Worm (Caenorhabditis elegans) whole organism, late embryonic: ENCODE results near the gene B0024.13.

Experiments used
- C08G9.2 ChIP-seq: sonication (generic microtip); optimal IDR thresholded peaks from 2 replicates; lab custom pipeline; 2016; ENCODE audit warnings: mild to moderate bottlenecking, missing genetic modification characterization, moderate library complexity, missing compliant biosample characterization
- F13H6.1 ChIP-seq: sonication (generic microtip); optimal IDR thresholded peaks from 2 replicates; lab custom pipeline; 2016; ENCODE audit warnings: missing genetic modification characterization, missing compliant biosample characterization
- T23F11.4 ChIP-seq: fragments of 200-800 bp; sonication (Bioruptor generic); optimal IDR thresholded peaks from 2 replicates; lab custom pipeline; 2018; ENCODE audit warnings: mild to moderate bottlenecking, missing genetic modification characterization, missing compliant biosample characterization
- ahr-1 ChIP-seq: sonication (generic microtip); optimal IDR thresholded peaks from 2 replicates; lab custom pipeline; 2016; ENCODE audit warnings: missing genetic modification characterization, missing compliant biosample characterization
- ama-1 ChIP-seq: fragments of 150-350 bp; optimal IDR thresholded peaks from 2 replicates; lab custom pipeline; 2014
- ceh-14 ChIP-seq: sonication (generic microtip); optimal IDR thresholded peaks from 2 replicates; lab custom pipeline; 2016; ENCODE audit warnings: missing genotype, missing genetic modification characterization, missing compliant biosample characterization
- ceh-19 ChIP-seq: fragments of 200-800 bp; sonication (Bioruptor generic); optimal IDR thresholded peaks from 2 replicates; lab custom pipeline; 2018; ENCODE audit warnings: mild to moderate bottlenecking, missing genetic modification characterization, missing compliant biosample characterization
- ceh-22 ChIP-seq: sonication (generic microtip); optimal IDR thresholded peaks from 2 replicates; lab custom pipeline; 2017; ENCODE audit warnings: missing biosample characterization, missing genetic modification characterization
- ceh-31 ChIP-seq: sonication (generic microtip); optimal IDR thresholded peaks from 2 replicates; lab custom pipeline; 2016; ENCODE audit warnings: missing genetic modification characterization, missing compliant biosample characterization
- ceh-34 ChIP-seq: sonication (generic microtip); optimal IDR thresholded peaks from 2 replicates; lab custom pipeline; 2016; ENCODE audit warnings: mild to moderate bottlenecking, missing genetic modification characterization, missing compliant biosample characterization
- ceh-45 ChIP-seq: fragments of 200-800 bp; sonication (Bioruptor generic); IDR thresholded peaks from 2 replicates; pipeline ENCODE4 v1.3.6; 2022; ENCODE audit warnings: missing genetic modification reagents, missing genetic modification characterization, missing compliant biosample characterization
- ceh-48 ChIP-seq: sonication (generic microtip); optimal IDR thresholded peaks from 2 replicates; lab custom pipeline; 2016; ENCODE audit warnings: missing genetic modification characterization, inconsistent platforms, missing compliant biosample characterization
- ceh-6 ChIP-seq: fragments of 200-800 bp; sonication (Bioruptor generic); optimal IDR thresholded peaks from 2 replicates; lab custom pipeline; 2018; ENCODE audit warnings: mild to moderate bottlenecking, missing genetic modification characterization, missing compliant biosample characterization
- ceh-9 ChIP-seq: sonication (generic microtip); optimal IDR thresholded peaks from 2 replicates; lab custom pipeline; 2016; ENCODE audit warnings: mild to moderate bottlenecking, missing genetic modification characterization, inconsistent platforms, missing compliant biosample characterization
- dmd-4 ChIP-seq: sonication (generic microtip); optimal IDR thresholded peaks from 2 replicates; lab custom pipeline; 2016; ENCODE audit warnings: borderline replicate concordance, missing genetic modification characterization, missing compliant biosample characterization
- dve-1 ChIP-seq: sonication (generic microtip); optimal IDR thresholded peaks from 2 replicates; lab custom pipeline; 2017; ENCODE audit warnings: antibody characterized with exemption, mild to moderate bottlenecking, missing genetic modification characterization, missing compliant biosample characterization
- ets-4 ChIP-seq: sonication (generic microtip); optimal IDR thresholded peaks from 2 replicates; lab custom pipeline; 2016; ENCODE audit warnings: missing genetic modification characterization, missing compliant biosample characterization
- fax-1 ChIP-seq: sonication (generic microtip); optimal IDR thresholded peaks from 2 replicates; lab custom pipeline; 2016; ENCODE audit warnings: missing genotype, missing genetic modification characterization, missing compliant biosample characterization
- fkh-6 ChIP-seq: sonication (generic microtip); optimal IDR thresholded peaks from 2 replicates; lab custom pipeline; 2016; ENCODE audit warnings: missing genetic modification characterization, missing compliant biosample characterization
- hlh-13 ChIP-seq: fragments of 200-800 bp; sonication (Bioruptor generic); optimal IDR thresholded peaks from 2 replicates; lab custom pipeline; 2018; ENCODE audit warnings: mild to moderate bottlenecking, missing genetic modification characterization, missing compliant biosample characterization
- hlh-15 ChIP-seq: sonication (generic microtip); optimal IDR thresholded peaks from 2 replicates; lab custom pipeline; 2016; ENCODE audit warnings: missing genetic modification characterization, missing compliant biosample characterization
- hlh-6 ChIP-seq: sonication (generic microtip); optimal IDR thresholded peaks from 2 replicates; lab custom pipeline; 2016; ENCODE audit warnings: missing genotype, missing genetic modification characterization, missing compliant biosample characterization
- hlh-8 ChIP-seq: sonication (generic microtip); optimal IDR thresholded peaks from 2 replicates; lab custom pipeline; 2016; ENCODE audit warnings: missing genotype, missing genetic modification characterization, missing compliant biosample characterization
- lin-11 ChIP-seq: fragments of 200-800 bp; sonication (Bioruptor generic); optimal IDR thresholded peaks from 2 replicates; lab custom pipeline; 2018; ENCODE audit warnings: mild to moderate bottlenecking, missing genetic modification characterization, missing compliant biosample characterization
- madf-2 ChIP-seq: sonication (generic microtip); optimal IDR thresholded peaks from 2 replicates; lab custom pipeline; 2017; ENCODE audit warnings: missing genetic modification characterization, missing compliant biosample characterization
- mec-3 ChIP-seq: sonication (generic microtip); optimal IDR thresholded peaks from 2 replicates; lab custom pipeline; 2016; ENCODE audit warnings: borderline replicate concordance, missing genetic modification characterization, missing compliant biosample characterization
- nfya-1 ChIP-seq: sonication (generic microtip); optimal IDR thresholded peaks from 2 replicates; lab custom pipeline; 2017; ENCODE audit warnings: missing genetic modification characterization, mild to moderate bottlenecking, missing compliant biosample characterization, antibody characterized with exemption, moderate library complexity
- nhr-232 ChIP-seq: sonication (generic microtip); optimal IDR thresholded peaks from 2 replicates; lab custom pipeline; 2016; ENCODE audit warnings: missing genetic modification characterization, missing compliant biosample characterization
- pag-3 ChIP-seq: sonication (generic microtip); optimal IDR thresholded peaks from 2 replicates; lab custom pipeline; 2016; ENCODE audit warnings: missing compliant biosample characterization, missing genetic modification characterization, borderline replicate concordance
- pax-1 ChIP-seq: fragments of 150-350 bp; optimal IDR thresholded peaks from 2 replicates; lab custom pipeline; 2014; ENCODE audit warnings: missing biosample characterization, missing genetic modification characterization
- pros-1 ChIP-seq: fragments of 150-350 bp; optimal IDR thresholded peaks from 2 replicates; lab custom pipeline; 2014; ENCODE audit warnings: missing biosample characterization, missing genetic modification reagents, missing genetic modification characterization
- ref-2 ChIP-seq: sonication (generic microtip); optimal IDR thresholded peaks from 2 replicates; lab custom pipeline; 2016; ENCODE audit warnings: missing genetic modification characterization, missing compliant biosample characterization
- rnt-1 ChIP-seq: sonication (generic microtip); optimal IDR thresholded peaks from 2 replicates; lab custom pipeline; 2016; ENCODE audit warnings: missing genetic modification characterization, missing compliant biosample characterization
- sdc-2 ChIP-seq: sonication (generic microtip); optimal IDR thresholded peaks from 2 replicates; lab custom pipeline; 2016; ENCODE audit warnings: missing genotype, missing genetic modification characterization, missing compliant biosample characterization
- sox-2 ChIP-seq: fragments of 200-800 bp; sonication (Bioruptor generic); IDR thresholded peaks from 2 replicates; pipeline ENCODE4 v1.3.6; 2022; ENCODE audit warnings: missing genetic modification reagents, missing genetic modification characterization, missing compliant biosample characterization
- sox-4 ChIP-seq: sonication (generic microtip); optimal IDR thresholded peaks from 2 replicates; lab custom pipeline; 2017; ENCODE audit warnings: mild to moderate bottlenecking, missing genetic modification characterization, inconsistent platforms, missing compliant biosample characterization
- syd-9 ChIP-seq: sonication (generic microtip); optimal IDR thresholded peaks from 2 replicates; lab custom pipeline; 2016; ENCODE audit warnings: mild to moderate bottlenecking, missing genetic modification characterization, moderate library complexity, missing compliant biosample characterization
- tbx-2 ChIP-seq: sonication (generic microtip); optimal IDR thresholded peaks from 2 replicates; lab custom pipeline; 2016; ENCODE audit warnings: missing genetic modification characterization, missing compliant biosample characterization
- tbx-7 ChIP-seq: sonication (generic microtip); optimal IDR thresholded peaks from 2 replicates; lab custom pipeline; 2016; ENCODE audit warnings: missing genotype, missing genetic modification characterization, missing compliant biosample characterization
- ttx-3 ChIP-seq: sonication (generic microtip); optimal IDR thresholded peaks from 2 replicates; lab custom pipeline; 2016; ENCODE audit warnings: missing genetic modification reagents, missing genetic modification characterization, missing compliant biosample characterization
- unc-3 ChIP-seq, 2 experiments: fragments of 200-800 bp in 1 of 2; sonication (Bioruptor generic) in 1 of 2; sonication (generic microtip) in 1 of 2; conservative IDR thresholded peaks in 1 of 2; optimal IDR thresholded peaks in 1 of 2; 2 replicates each; pipeline versions ENCODE4 v1.3.6 to Lab custom; 2016 to 2022; ENCODE audit warnings: missing compliant biosample characterization in 2 of 2, missing genetic modification characterization in 2 of 2, missing genetic modification reagents in 1 of 2
- unc-42 ChIP-seq: sonication (generic microtip); optimal IDR thresholded peaks from 2 replicates; lab custom pipeline; 2016; ENCODE audit warnings: missing genotype, missing genetic modification characterization, missing compliant biosample characterization
- unc-86 ChIP-seq: sonication (generic microtip); optimal IDR thresholded peaks from 2 replicates; lab custom pipeline; 2016; ENCODE audit warnings: missing genetic modification characterization, missing compliant biosample characterization
- ztf-16 ChIP-seq: sonication (generic microtip); optimal IDR thresholded peaks from 2 replicates; lab custom pipeline; 2017; ENCODE audit warnings: missing genetic modification characterization, missing compliant biosample characterization

The B0024.13 gene

ce11 chrV:10350054-10350453 lies 29.5 kb downstream of the B0024.13 start, which contains the start of gene K07C5.9:
Gene K07C5.9 (minus strand): TSS chrV:10350154.
- TF ChIP-seq F13H6.1 (tag; lab: Kevin White, UChicago) = no peak
- TF ChIP-seq, all 69 proteins: peak for 0

ce11 chrV:10352928-10353427 lies 32.5 kb downstream of the B0024.13 start, which contains the start of gene nol-56:
Gene nol-56 (minus strand): TSS chrV:10352978.
- no peak for TF ChIP-seq hlh-15 (tag; lab: Kevin White, UChicago)
- TF ChIP-seq sox-2 (GFP tag; lab: Robert Waterston, UW) = no peak
- no peak for TF ChIP-seq pax-1 (tag; lab: Kevin White, UChicago)
- peak; percentile 8 for TF ChIP-seq tbx-7 (tag; lab: Kevin White, UChicago)
- no peak for TF ChIP-seq ceh-45 (GFP tag; lab: Robert Waterston, UW)
- TF ChIP-seq ceh-14 (tag; lab: Kevin White, UChicago) = no peak
- no peak for TF ChIP-seq hlh-13 (GFP tag; lab: Kevin White, UChicago)
- no peak for TF ChIP-seq nhr-232 (tag; lab: Kevin White, UChicago)
- TF ChIP-seq ceh-19 (GFP tag; lab: Kevin White, UChicago) = no peak
- no peak for TF ChIP-seq ceh-22 (tag; lab: Kevin White, UChicago)
- no peak for TF ChIP-seq lin-11 (tag; lab: Kevin White, UChicago)
- TF ChIP-seq fax-1 (tag; lab: Kevin White, UChicago) = no peak
- no peak for TF ChIP-seq ama-1 (lab: Kevin White, UChicago)
- peak; percentile 58 for TF ChIP-seq nfya-1 (tag; lab: Kevin White, UChicago)
- TF ChIP-seq unc-86 (tag; lab: Kevin White, UChicago) = no peak
- TF ChIP-seq dve-1 (tag; lab: Kevin White, UChicago) = no peak
- no peak for TF ChIP-seq pag-3 (tag; lab: Kevin White, UChicago)
- no peak for TF ChIP-seq fkh-6
- peak; percentile 15 for TF ChIP-seq tbx-2 (tag; lab: Kevin White, UChicago)
- TF ChIP-seq ceh-48 (tag; lab: Kevin White, UChicago) = no peak
- TF ChIP-seq sox-4 = no peak
- TF ChIP-seq madf-2 (tag; lab: Kevin White, UChicago) = no peak
- TF ChIP-seq T23F11.4 (GFP tag; lab: Kevin White, UChicago) = no peak
- peak; percentile 48 for TF ChIP-seq ceh-31 (tag; lab: Kevin White, UChicago)
- no peak for TF ChIP-seq sdc-2 (tag; lab: Kevin White, UChicago)
- TF ChIP-seq C08G9.2 (tag; lab: Kevin White, UChicago) = no peak
- TF ChIP-seq ceh-6 (GFP tag; lab: Kevin White, UChicago) = no peak
- TF ChIP-seq unc-42 (tag; lab: Kevin White, UChicago) = peak; percentile 7
- no peak for TF ChIP-seq ets-4 (tag; lab: Kevin White, UChicago)
- no peak for TF ChIP-seq pros-1 (tag; lab: Kevin White, UChicago)
- TF ChIP-seq syd-9 = no peak

ce11 chrV:10355773-10356335 lies 35.3 kb downstream of the B0024.13 start, which contains the start of gene sluh-7:
Gene sluh-7 (minus strand): TSS chrV:10355823.
- TF ChIP-seq lin-11 (tag; lab: Kevin White, UChicago) = no peak
- TF ChIP-seq ztf-16 = peak; percentile 37
- no peak for TF ChIP-seq ceh-9 (tag; lab: Kevin White, UChicago)
- peak; percentile 44 for TF ChIP-seq ttx-3 (tag; lab: Kevin White, UChicago)
- TF ChIP-seq pag-3 (tag; lab: Kevin White, UChicago) = no peak
- no peak for TF ChIP-seq sox-2 (GFP tag; lab: Robert Waterston, UW)
- peak; percentile 88 for TF ChIP-seq ref-2 (tag; lab: Kevin White, UChicago)
- TF ChIP-seq unc-3 (GFP tag; conservative IDR thresholded peaks at IDR 0.05; lab: Robert Waterston, UW) = no peak
- TF ChIP-seq unc-3 (tag; optimal IDR thresholded peaks at IDR 0.05; lab: Kevin White, UChicago) = no peak
- peak; percentile 90 for TF ChIP-seq ets-4 (tag; lab: Kevin White, UChicago)
- peak; percentile 52 for TF ChIP-seq ceh-34 (tag; lab: Kevin White, UChicago)
- TF ChIP-seq T23F11.4 (GFP tag; lab: Kevin White, UChicago) = no peak
- peak; percentile 68 for TF ChIP-seq unc-86 (tag; lab: Kevin White, UChicago)
- peak; percentile 74 for TF ChIP-seq fax-1 (tag; lab: Kevin White, UChicago)
- peak; percentile 49 for TF ChIP-seq F13H6.1 (tag; lab: Kevin White, UChicago)
- no peak for TF ChIP-seq hlh-6
- peak; percentile 96 for TF ChIP-seq ceh-31 (tag; lab: Kevin White, UChicago)
- TF ChIP-seq ahr-1 (tag; lab: Kevin White, UChicago) = peak; percentile 52
- peak; percentile 91 for TF ChIP-seq hlh-8
- TF ChIP-seq pros-1 (tag; lab: Kevin White, UChicago) = no peak
- TF ChIP-seq mec-3 = peak; percentile 81
- no peak for TF ChIP-seq dmd-4 (tag; lab: Kevin White, UChicago)
- peak; percentile 79 for TF ChIP-seq fkh-6
- TF ChIP-seq ceh-14 (tag; lab: Kevin White, UChicago) = peak; percentile 73
- TF ChIP-seq nhr-232 (tag; lab: Kevin White, UChicago) = no peak
- peak; percentile 48 for TF ChIP-seq hlh-15 (tag; lab: Kevin White, UChicago)
- peak; percentile 95 for TF ChIP-seq tbx-2 (tag; lab: Kevin White, UChicago)
- TF ChIP-seq sox-4 = no peak
- TF ChIP-seq rnt-1 = peak; percentile 79
- TF ChIP-seq dve-1 (tag; lab: Kevin White, UChicago) = no peak
